Fruit fly (Drosophila melanogaster) whole organism, adult: ENCODE measurements around the gene Wdr59.

Experiments used
- CG12768 ChIP-seq: fragments of 200-800 bp; sonication (Bioruptor generic); optimal IDR thresholded peaks from 2 replicates; lab custom pipeline; 2017; ENCODE audit warnings: missing biosample characterization, missing genetic modification characterization, mild to moderate bottlenecking, moderate library complexity, missing genetic modification reagents
- CG14711 ChIP-seq: fragments of 200-800 bp; sonication (Bioruptor generic); optimal IDR thresholded peaks from 2 replicates; lab custom pipeline; 2018; ENCODE audit warnings: missing biosample characterization, mild to moderate bottlenecking, missing genetic modification characterization, moderate library complexity
- CG1620 ChIP-seq: fragments of 200-800 bp; sonication (Bioruptor generic); optimal IDR thresholded peaks from 2 replicates; lab custom pipeline; 2016; ENCODE audit warnings: missing biosample characterization, missing genetic modification characterization
- CG33017 ChIP-seq: fragments of 200-800 bp; sonication (Bioruptor generic); optimal IDR thresholded peaks from 2 replicates; lab custom pipeline; 2018; ENCODE audit warnings: missing biosample characterization, mild to moderate bottlenecking, missing genetic modification characterization, moderate library complexity
- CG5204 ChIP-seq: fragments of 200-800 bp; sonication (Bioruptor generic); optimal IDR thresholded peaks from 2 replicates; lab custom pipeline; 2016; ENCODE audit warnings: missing biosample characterization, missing genetic modification characterization
- Crg-1 ChIP-seq: fragments of 200-800 bp; sonication (Bioruptor generic); optimal IDR thresholded peaks from 2 replicates; lab custom pipeline; 2016; ENCODE audit warnings: missing biosample characterization, missing genetic modification characterization
- Mnt ChIP-seq: fragments of 200-800 bp; sonication (Bioruptor generic); optimal IDR thresholded peaks from 2 replicates; lab custom pipeline; 2016; ENCODE audit warnings: missing biosample characterization, mild to moderate bottlenecking, missing genetic modification characterization
- cic ChIP-seq: fragments of 200-800 bp; sonication (Bioruptor generic); optimal IDR thresholded peaks from 2 replicates; lab custom pipeline; 2017; ENCODE audit warnings: missing biosample characterization, mild to moderate bottlenecking, missing genetic modification characterization, moderate library complexity
- ovo ChIP-seq: fragments of 200-800 bp; sonication (Bioruptor generic); optimal IDR thresholded peaks from 2 replicates; lab custom pipeline; 2016; ENCODE audit warnings: missing biosample characterization, missing genetic modification characterization
- pad ChIP-seq: fragments of 200-800 bp; sonication (Bioruptor generic); optimal IDR thresholded peaks from 3 replicates; lab custom pipeline; 2017; ENCODE audit warnings: missing biosample characterization, missing genetic modification characterization, mild to moderate bottlenecking, moderate library complexity, missing genetic modification reagents

DNA sequence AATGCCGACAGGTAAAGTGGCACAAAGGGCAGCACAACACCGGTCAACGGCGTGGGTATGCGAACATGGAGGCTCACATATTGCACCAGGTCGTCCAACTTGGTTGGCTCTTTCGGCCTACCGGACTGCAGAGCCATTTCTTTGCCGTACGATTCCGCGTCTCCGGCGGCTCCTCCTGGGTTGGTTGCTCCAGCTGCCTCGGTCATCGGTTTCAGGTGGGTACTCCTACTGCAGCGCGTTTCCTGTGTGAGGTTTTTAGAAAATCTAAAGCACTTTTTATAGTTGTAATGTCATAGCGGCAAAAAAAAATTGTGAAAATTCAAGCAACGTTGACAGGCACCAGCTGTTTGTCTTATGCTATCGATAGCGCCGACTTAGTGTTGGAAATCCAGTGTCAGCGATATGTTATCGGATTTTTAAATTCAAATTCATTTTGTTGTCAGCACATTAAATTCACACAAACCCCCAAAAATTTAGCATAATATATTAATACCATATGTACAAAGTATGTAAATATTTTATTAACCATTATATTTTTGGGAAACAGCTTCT lies 28.8 kb downstream of the Wdr59 start, which contains the start of gene CG6230:
- TF ChIP-seq Mnt (peak; percentile 9), CG33017 (tag; lab: Kevin White, UChicago) (no peak), CG14711 (tag; lab: Kevin White, UChicago) (peak; percentile 3), CG1620 (GFP tag; lab: Kevin White, UChicago) (no peak), cic (GFP tag; lab: Kevin White, UChicago) (no peak), CG12768 (GFP tag; lab: Kevin White, UChicago) (no peak), ovo (GFP tag; lab: Kevin White, UChicago) (no peak), pad (GFP tag; lab: Kevin White, UChicago) (no peak), Crg-1 (GFP tag; lab: Kevin White, UChicago) (no peak), CG5204 (no peak)
